Worm (Caenorhabditis elegans) whole organism, midembryonic: ENCODE data around the gene abcf-3.

Experiments used
- T22C8.4 ChIP-seq: fragments of 200-800 bp; sonication (Bioruptor generic); IDR thresholded peaks from 2 replicates; pipeline ENCODE4 v1.3.6; 2022; ENCODE audit warnings: missing genetic modification characterization, missing compliant biosample characterization
- cog-1 ChIP-seq: sonication (generic microtip); optimal IDR thresholded peaks from 2 replicates; lab custom pipeline; 2016; ENCODE audit warnings: missing genetic modification characterization, missing compliant biosample characterization
- flt-1 ChIP-seq: fragments of 200-800 bp; sonication (Bioruptor generic); IDR thresholded peaks from 2 replicates; pipeline ENCODE4 v1.3.6; 2022; ENCODE audit warnings: missing genetic modification characterization, missing compliant biosample characterization
- klf-2 ChIP-seq: fragments of 200-800 bp; sonication (Bioruptor generic); conservative IDR thresholded peaks from 2 replicates; pipeline ENCODE4 v1.3.6; 2022; ENCODE audit warnings: missing genetic modification reagents, missing genetic modification characterization, missing compliant biosample characterization
- med-1 ChIP-seq: sonication (generic microtip); optimal IDR thresholded peaks from 2 replicates; lab custom pipeline; 2017; ENCODE audit warnings: missing genetic modification characterization, mild to moderate bottlenecking, missing compliant biosample characterization, antibody characterized with exemption, missing genetic modification reagents; ENCODE audit not compliant: insufficient read depth
- ref-1 ChIP-seq: fragments of 200-800 bp; sonication (Bioruptor generic); conservative IDR thresholded peaks from 2 replicates; pipeline ENCODE4 v1.3.6; 2022; ENCODE audit warnings: missing genetic modification reagents, missing genetic modification characterization, missing compliant biosample characterization
- tab-1 ChIP-seq: fragments of 200-800 bp; sonication (Bioruptor generic); IDR thresholded peaks from 2 replicates; pipeline ENCODE4 v1.3.6; 2022; ENCODE audit warnings: missing genetic modification characterization, missing compliant biosample characterization
- ztf-23 ChIP-seq: fragments of 200-800 bp; sonication (Bioruptor generic); IDR thresholded peaks from 2 replicates; pipeline ENCODE4 v1.3.6; 2022; ENCODE audit warnings: missing genetic modification reagents, missing genetic modification characterization, missing compliant biosample characterization
- ztf-29 ChIP-seq: fragments of 200-800 bp; sonication (Bioruptor generic); IDR thresholded peaks from 2 replicates; pipeline ENCODE4 v1.3.6; 2022; ENCODE audit warnings: missing genetic modification reagents, missing genetic modification characterization, missing compliant biosample characterization

abcf-3 gene

ce11 chrIII:6140818-6141217 is 32.4 kb upstream of the abcf-3 start:
- TF ChIP-seq ztf-23 (GFP tag; lab: Robert Waterston, UW) (no peak), ztf-29 (GFP tag; lab: Robert Waterston, UW) (no peak), klf-2 (no peak)

- TF ChIP-seq klf-2 (no peak), ztf-29 (GFP tag; lab: Robert Waterston, UW) (no peak), med-1 (GFP tag; lab: Kevin White, UChicago) (no peak), T22C8.4 (GFP tag; lab: Robert Waterston, UW) (no peak), cog-1 (tag; lab: Kevin White, UChicago) (no peak), flt-1 (no peak), ref-1 (GFP tag; lab: Robert Waterston, UW) (no peak)
Observed at ce11 chrIII:6141532-6141931, 31.7 kb upstream of the abcf-3 start.

- no peak for TF ChIP-seq tab-1 (GFP tag; lab: Robert Waterston, UW)
- TF ChIP-seq cog-1 (tag; lab: Kevin White, UChicago): no peak
- no peak for TF ChIP-seq ztf-23 (GFP tag; lab: Robert Waterston, UW)
- TF ChIP-seq ref-1 (GFP tag; lab: Robert Waterston, UW): no peak
- no peak for TF ChIP-seq T22C8.4 (GFP tag; lab: Robert Waterston, UW)
- TF ChIP-seq flt-1: no peak
- no peak for TF ChIP-seq klf-2
- TF ChIP-seq ztf-29 (GFP tag; lab: Robert Waterston, UW): no peak
- TF ChIP-seq med-1 (GFP tag; lab: Kevin White, UChicago): no peak
Observed at ce11 chrIII:6144390-6144962, 28.7 kb upstream of the abcf-3 start.

ce11 chrIII:6145309-6145708 is 27.9 kb upstream of the abcf-3 start:
- no peak for TF ChIP-seq T22C8.4 (GFP tag; lab: Robert Waterston, UW)
- no peak for TF ChIP-seq tab-1 (GFP tag; lab: Robert Waterston, UW)
- TF ChIP-seq klf-2: no peak
- TF ChIP-seq ref-1 (GFP tag; lab: Robert Waterston, UW): no peak
- no peak for TF ChIP-seq flt-1

- no peak for TF ChIP-seq klf-2
- TF ChIP-seq flt-1: no peak
- no peak for TF ChIP-seq ref-1 (GFP tag; lab: Robert Waterston, UW)
- TF ChIP-seq T22C8.4 (GFP tag; lab: Robert Waterston, UW): no peak
- no peak for TF ChIP-seq ztf-29 (GFP tag; lab: Robert Waterston, UW)
- TF ChIP-seq ztf-23 (GFP tag; lab: Robert Waterston, UW): no peak
- TF ChIP-seq med-1 (GFP tag; lab: Kevin White, UChicago): no peak
- no peak for TF ChIP-seq cog-1 (tag; lab: Kevin White, UChicago)
- no peak for TF ChIP-seq tab-1 (GFP tag; lab: Robert Waterston, UW)
Observed at ce11 chrIII:6145896-6146295, 27.3 kb upstream of the abcf-3 start, which contains the start of gene Y42G9A.3. TSS of gene Y42G9A.3 (plus strand) at chrIII:6146258.

ce11 chrIII:6146797-6147196 is 26.4 kb upstream of the abcf-3 start:
- TF ChIP-seq ztf-23 (GFP tag; lab: Robert Waterston, UW): no peak
- no peak for TF ChIP-seq klf-2
- no peak for TF ChIP-seq tab-1 (GFP tag; lab: Robert Waterston, UW)
- no peak for TF ChIP-seq ref-1 (GFP tag; lab: Robert Waterston, UW)
- no peak for TF ChIP-seq T22C8.4 (GFP tag; lab: Robert Waterston, UW)

- TF ChIP-seq klf-2: no peak
- no peak for TF ChIP-seq med-1 (GFP tag; lab: Kevin White, UChicago)
- no peak for TF ChIP-seq cog-1 (tag; lab: Kevin White, UChicago)
- TF ChIP-seq tab-1 (GFP tag; lab: Robert Waterston, UW): no peak
- TF ChIP-seq ztf-29 (GFP tag; lab: Robert Waterston, UW): no peak
- no peak for TF ChIP-seq flt-1
- no peak for TF ChIP-seq ztf-23 (GFP tag; lab: Robert Waterston, UW)
- TF ChIP-seq T22C8.4 (GFP tag; lab: Robert Waterston, UW): no peak
- TF ChIP-seq ref-1 (GFP tag; lab: Robert Waterston, UW): no peak
Observed at ce11 chrIII:6147903-6148302, 25.3 kb upstream of the abcf-3 start, which contains the start of gene Y42G9A.2. TSS of gene Y42G9A.2 (plus strand) at chrIII:6148186.

ce11 chrIII:6148684-6149083 is 24.5 kb upstream of the abcf-3 start:
- TF ChIP-seq flt-1 (no peak), cog-1 (tag; lab: Kevin White, UChicago) (no peak), ref-1 (GFP tag; lab: Robert Waterston, UW) (no peak)

- TF ChIP-seq ztf-29 (GFP tag; lab: Robert Waterston, UW): no peak
- no peak for TF ChIP-seq ref-1 (GFP tag; lab: Robert Waterston, UW)
- no peak for TF ChIP-seq T22C8.4 (GFP tag; lab: Robert Waterston, UW)
- no peak for TF ChIP-seq tab-1 (GFP tag; lab: Robert Waterston, UW)
- TF ChIP-seq cog-1 (tag; lab: Kevin White, UChicago): no peak
- no peak for TF ChIP-seq klf-2
- TF ChIP-seq med-1 (GFP tag; lab: Kevin White, UChicago): no peak
- no peak for TF ChIP-seq flt-1
- TF ChIP-seq ztf-23 (GFP tag; lab: Robert Waterston, UW): no peak
Observed at ce11 chrIII:6149467-6150072, 23.6 kb upstream of the abcf-3 start, which contains the start of the genes wht-7 and Y42G9A.1. TSS of gene wht-7 (minus strand) at chrIII:6149597. TSS of gene Y42G9A.1 (plus strand) at chrIII:6149961.

- TF ChIP-seq ref-1 (GFP tag; lab: Robert Waterston, UW): no peak
- TF ChIP-seq ztf-29 (GFP tag; lab: Robert Waterston, UW): no peak
- no peak for TF ChIP-seq klf-2
- TF ChIP-seq cog-1 (tag; lab: Kevin White, UChicago): no peak
- no peak for TF ChIP-seq T22C8.4 (GFP tag; lab: Robert Waterston, UW)
- no peak for TF ChIP-seq ztf-23 (GFP tag; lab: Robert Waterston, UW)
- TF ChIP-seq tab-1 (GFP tag; lab: Robert Waterston, UW): no peak
- TF ChIP-seq med-1 (GFP tag; lab: Kevin White, UChicago): no peak
Observed at ce11 chrIII:6154586-6154985, 18.6 kb upstream of the abcf-3 start.
